Fruit fly (Drosophila melanogaster) ovary, adult (tissue): ENCODE results near the gene CG11378.

Experiments used
- CG17801 ChIP-seq: fragments of 200-800 bp; optimal IDR thresholded peaks from 2 replicates; lab custom pipeline; 2019; ENCODE audit warnings: missing biosample characterization, mild to moderate bottlenecking, missing genetic modification characterization, moderate library complexity; ENCODE audit not compliant: partially characterized antibody

The CG11378 gene

DNA sequence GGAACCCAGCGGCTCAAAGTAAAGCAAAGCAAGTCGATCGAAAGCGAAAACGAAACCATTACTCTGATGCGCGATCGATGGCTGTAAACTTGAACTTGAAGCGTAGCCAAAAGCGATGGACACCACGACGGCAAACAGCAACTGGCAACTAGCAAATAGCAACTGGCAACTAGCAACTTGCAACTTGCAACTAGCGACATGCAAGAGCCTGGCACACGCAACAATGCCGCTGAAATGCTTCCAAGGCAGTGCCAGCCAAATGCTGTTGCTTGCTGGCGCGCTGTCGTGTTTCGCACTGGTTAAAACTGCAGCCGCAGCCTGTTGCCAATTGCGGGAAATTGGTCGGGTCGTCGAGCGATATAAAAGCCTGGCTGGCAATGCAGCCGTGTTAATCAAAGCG lies 10.7 kb downstream of the CG11378 start, which contains the start of gene CG14627:
CG14627 (plus strand) TSS at position 301 of the 400 bp plus-strand sequence.
- no peak for TF ChIP-seq CG17801 (GFP tag; lab: Kevin White, UChicago)

DNA sequence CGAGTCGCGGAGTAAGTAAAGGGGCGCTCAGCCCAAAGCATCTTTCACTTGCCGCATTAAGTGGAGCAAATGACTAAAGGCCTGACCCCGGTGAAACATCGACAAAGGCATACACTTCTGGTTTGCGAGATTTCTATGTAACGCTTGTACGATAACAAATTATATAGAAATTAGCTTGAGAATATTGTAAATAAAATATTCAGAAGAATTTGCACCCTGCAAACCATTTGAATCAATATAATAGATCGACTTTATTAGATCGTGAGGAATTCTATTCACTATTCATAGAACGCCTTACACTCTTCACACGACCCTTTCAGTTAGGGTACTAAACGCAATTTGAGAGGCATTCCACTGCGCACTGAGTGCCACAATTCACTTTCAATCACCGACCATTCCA lies 13.1 kb downstream of the CG11378 start:
- no peak for TF ChIP-seq CG17801 (GFP tag; lab: Kevin White, UChicago)

DNA sequence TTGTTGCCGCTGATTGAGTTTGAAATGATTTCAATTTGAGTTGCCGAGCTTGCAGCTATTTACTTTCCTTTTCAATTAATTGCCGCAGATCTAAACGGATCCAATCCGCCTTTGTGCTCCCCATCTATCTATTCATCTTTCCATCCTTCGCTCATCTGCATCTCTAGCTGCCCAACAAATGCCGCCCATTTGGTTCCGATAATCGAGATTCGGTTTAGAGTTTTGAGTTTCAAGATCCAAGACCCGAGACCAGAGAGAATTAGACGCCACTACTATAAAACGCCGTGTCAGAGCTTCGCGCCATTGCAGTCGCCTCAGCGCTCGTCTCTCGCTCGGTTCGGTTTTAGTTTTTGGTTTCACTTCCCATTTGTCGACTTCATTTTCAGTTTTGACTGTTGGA lies 13.8 kb downstream of the CG11378 start, which contains the start of gene CG14626:
CG14626 (plus strand) TSS at position 301 of the 400 bp plus-strand sequence.
- TF ChIP-seq CG17801 (GFP tag; lab: Kevin White, UChicago), result no peak

DNA sequence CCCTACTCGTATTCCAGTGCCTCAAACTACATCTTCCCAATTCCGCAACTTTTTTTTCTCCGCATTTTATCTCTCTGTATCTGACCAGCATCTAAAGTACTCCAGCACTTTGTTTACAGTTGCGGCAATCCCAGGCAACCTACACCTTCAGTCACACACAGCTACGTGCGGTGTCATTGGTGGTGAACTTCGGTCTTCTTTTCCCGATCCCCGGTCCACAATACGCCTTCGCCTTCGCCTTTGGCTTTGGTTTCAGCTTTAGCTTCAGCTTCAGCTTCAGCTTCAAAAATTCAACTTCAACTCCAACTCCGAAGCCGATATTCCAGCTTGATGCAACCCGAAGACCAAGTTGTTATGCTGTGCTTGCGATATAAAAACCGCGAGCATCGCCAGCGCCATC lies 20.4 kb downstream of the CG11378 start, which contains the start of gene CG11380:
CG11380 (plus strand) TSS at position 301 of the 400 bp plus-strand sequence.
- no peak for TF ChIP-seq CG17801 (GFP tag; lab: Kevin White, UChicago)

DNA sequence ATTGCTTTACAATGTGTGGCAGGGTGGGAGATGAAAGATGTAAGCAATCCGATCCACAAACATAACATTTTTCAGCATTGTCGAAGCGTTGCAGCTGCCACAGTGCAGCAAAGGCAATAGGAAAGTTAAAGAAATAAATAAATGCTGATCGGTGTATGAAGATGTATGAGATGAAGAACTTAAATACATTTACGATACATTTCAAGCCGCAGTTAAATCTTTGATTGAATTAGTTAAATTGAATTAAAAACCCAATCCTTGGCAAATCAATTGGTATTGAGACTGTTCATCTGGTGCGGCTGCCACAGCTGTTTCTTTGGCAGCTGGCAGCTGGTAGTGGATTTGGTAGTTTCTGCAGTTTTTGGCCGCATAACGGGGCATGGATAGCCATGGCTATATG lies 27.2 kb downstream of the CG11378 start:
- no peak for TF ChIP-seq CG17801 (GFP tag; lab: Kevin White, UChicago)

DNA sequence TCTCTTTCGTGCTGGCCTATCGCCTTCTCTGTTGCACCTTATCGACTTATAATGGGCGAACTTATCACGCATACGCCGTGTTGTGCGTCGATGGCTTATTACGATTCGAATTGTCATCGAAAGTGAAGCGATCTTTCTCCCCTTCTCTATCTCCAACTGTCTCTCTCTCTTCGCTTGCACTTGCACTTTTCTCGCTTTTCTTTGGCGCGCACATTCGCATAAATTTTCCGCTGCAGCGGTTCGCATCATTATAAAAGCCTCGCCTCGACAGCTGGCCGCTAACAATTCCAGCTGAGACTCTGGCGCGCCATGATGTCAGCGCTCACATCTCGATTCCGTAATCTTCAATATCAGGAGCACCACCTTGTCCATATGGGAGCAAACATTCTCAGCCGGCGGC lies 28.6 kb downstream of the CG11378 start, which contains the start of gene CG14625:
CG14625 (plus strand) TSS at position 301 of the 400 bp plus-strand sequence.
- TF ChIP-seq CG17801 (GFP tag; lab: Kevin White, UChicago), result no peak

DNA sequence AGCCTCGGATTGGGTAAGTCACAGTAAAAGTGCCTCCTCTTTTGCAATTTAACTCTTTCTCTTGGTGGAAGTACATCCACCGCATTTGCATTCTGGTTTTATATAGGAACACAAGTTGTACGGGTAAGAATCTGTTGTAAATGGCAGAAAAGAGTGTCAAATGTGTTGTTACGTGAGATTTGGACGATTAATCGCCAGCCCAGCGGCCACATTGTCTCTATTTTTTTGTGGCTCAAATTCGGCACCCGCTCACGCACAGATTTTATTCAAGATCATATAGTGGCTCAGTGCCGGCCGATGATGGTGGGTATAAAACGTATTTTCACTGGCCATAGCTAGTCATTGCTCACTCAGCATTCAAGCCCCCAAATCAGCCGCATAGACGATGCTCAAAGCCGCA lies 32.8 kb downstream of the CG11378 start, which contains the start of gene CG11381:
CG11381 (plus strand) TSS at position 301 of the 400 bp plus-strand sequence.
- TF ChIP-seq CG17801 (GFP tag; lab: Kevin White, UChicago), result no peak

DNA sequence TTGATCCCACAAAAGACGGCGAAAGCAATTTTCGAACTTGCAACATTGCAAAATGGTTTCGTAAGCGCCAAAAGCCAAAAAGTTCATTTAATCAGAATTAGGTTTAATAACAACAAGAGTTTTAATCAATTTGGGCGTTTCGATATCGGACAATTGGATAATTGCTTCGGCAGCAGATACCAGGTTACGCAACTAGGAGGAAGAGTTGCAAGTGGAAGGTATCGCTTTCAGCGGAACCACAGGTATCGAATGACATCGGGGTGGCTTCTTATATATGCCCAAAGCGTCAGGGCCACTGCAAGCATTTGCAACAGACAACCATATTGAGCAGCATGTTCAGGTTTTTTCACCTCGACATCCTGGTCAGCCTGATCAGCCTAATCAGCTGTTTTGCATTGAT lies 35.8 kb downstream of the CG11378 start, which contains the start of gene CG14624:
CG14624 (plus strand) TSS at position 301 of the 400 bp plus-strand sequence.
- no peak for TF ChIP-seq CG17801 (GFP tag; lab: Kevin White, UChicago)

DNA sequence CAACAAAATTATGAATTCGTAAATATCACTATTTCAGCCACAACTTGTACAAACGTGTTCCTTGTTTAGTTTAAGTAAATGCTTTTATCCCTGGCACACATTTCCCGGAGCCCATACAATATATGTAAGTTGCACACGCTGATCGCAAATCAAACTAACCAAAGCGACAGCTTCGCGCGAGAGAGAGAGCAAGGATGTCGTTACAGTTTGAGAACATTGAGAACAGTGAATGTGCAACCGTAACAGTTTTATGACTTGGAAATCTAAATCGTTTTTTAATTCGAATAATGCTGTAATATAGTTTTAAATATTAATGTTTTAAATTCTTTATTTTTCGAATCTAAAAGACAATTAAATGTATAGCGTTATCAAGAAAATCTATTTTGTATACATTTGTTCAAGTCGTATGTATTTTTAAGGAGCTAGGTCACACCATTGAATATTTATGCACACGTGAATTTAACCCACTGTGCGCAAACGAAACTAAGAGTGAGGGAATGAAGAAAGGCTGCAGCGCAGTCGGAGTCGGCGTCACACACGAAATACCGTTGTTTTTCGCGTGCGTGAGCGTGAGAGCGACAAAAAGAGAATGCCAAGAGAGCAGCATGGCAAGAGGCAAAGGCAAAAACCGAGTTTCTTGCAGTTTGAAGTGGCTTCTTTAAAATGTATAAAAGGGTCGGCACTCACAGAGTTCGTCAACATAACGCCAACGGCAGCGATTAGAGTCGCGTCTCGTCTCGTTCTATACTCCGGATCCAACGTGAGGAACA lies 38.8 kb downstream of the CG11378 start, which contains the start of gene CG11382:
CG11382 (plus strand) TSS at position 720 of the 770 bp plus-strand sequence.
- TF ChIP-seq CG17801 (GFP tag; lab: Kevin White, UChicago), result no peak

DNA sequence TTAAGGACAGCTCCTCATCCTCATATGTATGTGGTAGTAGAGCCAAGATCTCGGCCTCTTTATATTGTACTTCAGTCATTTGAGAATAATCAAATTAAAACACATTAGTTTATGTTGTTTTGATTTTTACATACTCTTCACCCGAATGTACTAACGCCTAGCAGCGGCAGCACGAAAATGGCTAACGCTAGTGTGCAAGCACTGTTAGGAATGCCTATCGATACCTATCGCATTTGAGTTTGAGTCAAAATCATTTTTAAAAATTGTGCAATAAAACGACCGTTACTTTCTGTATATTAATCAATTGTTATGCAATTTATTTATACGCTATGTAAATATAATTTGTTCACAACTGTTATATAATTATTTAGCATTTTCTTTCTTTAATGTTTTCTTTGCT lies 44.4 kb downstream of the CG11378 start, which contains the start of gene CG11398:
CG11398 (minus strand) TSS at position 157 of the 400 bp plus-strand sequence.
- TF ChIP-seq CG17801 (GFP tag; lab: Kevin White, UChicago), result no peak

DNA sequence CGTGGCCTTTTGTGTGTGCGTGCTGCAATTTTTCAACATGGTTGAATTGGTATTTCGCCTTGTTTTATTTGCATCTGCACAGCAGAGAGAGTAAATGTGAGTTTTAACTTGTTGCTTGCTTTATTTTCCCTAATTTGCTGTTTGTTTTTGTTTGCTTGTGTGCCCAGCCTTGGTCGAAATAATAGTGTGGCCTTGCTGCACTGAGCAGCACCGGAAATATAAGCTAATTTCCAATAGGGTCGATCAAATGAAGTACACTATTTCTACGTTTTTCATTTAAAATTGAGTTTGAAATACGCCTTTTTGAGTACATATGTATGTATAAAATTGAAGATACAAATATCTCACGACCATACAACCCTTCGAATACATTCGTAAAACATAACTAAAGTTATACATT lies 46.1 kb downstream of the CG11378 start:
- TF ChIP-seq CG17801 (GFP tag; lab: Kevin White, UChicago), result peak; percentile 21
